Fruit fly (Drosophila melanogaster): Measurements from ENCODE around the gene Oga.

The Oga gene

DNA sequence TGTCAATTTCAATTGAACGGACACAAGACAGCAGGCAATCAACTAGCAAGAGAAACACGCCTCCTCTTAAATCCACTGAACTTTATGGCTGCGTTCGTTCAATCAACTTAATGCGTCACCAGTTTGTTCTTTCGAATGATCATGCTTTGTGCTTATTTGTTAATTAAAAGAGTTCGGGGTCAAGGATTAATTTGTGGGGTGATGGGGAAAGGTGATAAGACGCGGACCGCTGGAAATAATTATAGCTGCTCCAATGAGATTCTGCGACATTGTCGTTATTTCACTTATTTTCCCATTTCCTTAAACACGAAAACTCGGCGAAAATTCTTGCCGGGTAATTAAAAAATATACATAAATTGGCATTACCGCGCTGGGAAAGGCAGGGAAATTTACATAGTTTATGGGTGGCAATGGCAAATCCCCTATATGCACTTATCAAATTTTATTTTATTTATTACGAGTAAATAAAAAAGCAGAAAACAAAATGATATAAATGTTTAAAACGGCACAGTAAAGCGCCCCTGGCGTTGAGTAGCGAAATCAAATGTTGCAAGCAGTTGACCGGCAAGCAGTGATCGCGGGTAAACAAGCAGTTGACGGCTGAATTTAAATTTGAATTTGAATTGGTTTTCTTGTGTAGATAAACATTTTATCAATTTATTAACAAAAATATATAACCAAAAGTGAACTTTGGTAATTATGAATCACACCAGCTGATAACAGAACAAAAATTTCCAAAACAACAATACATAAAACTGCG is 34.3 kb upstream of the Oga start (continued):
- TF ChIP-seq luna (GFP tag; optimal IDR thresholded peaks at IDR 0.05) (peak; percentile 2), CG15011 (GFP tag; optimal IDR thresholded peaks at IDR 0.05) (peak; percentile 44), CG2202 (tag; optimal IDR thresholded peaks at IDR 0.05) (peak; percentile 35), CG12104 (GFP tag; optimal IDR thresholded peaks at IDR 0.05) (peak; percentile 66), Ada2b (GFP tag; IDR thresholded peaks at IDR 0.05) (peak; percentile 44), CG14965 (GFP tag; optimal IDR thresholded peaks at IDR 0.05; ENCODE audit: borderline replicate concordance) (peak; percentile 100), gsb (GFP tag; IDR thresholded peaks at IDR 0.05) (peak; percentile 50; the same call in 1 of the 2 replicates), CG1832 (GFP tag; optimal IDR thresholded peaks at IDR 0.05) (no peak), corto (GFP tag; optimal IDR thresholded peaks at IDR 0.05) (no peak), MESR4 (GFP tag; optimal IDR thresholded peaks at IDR 0.05) (no peak), ttk (GFP tag; IDR thresholded peaks at IDR 0.05) (peak; percentile 73), CG3995 (GFP tag; optimal IDR thresholded peaks at IDR 0.05) (no peak), gro (GFP tag; optimal IDR thresholded peaks at IDR 0.05) (peak; percentile 84), esg (GFP tag; conservative IDR thresholded peaks at IDR 0.05) (peak; percentile 27; the same call in 1 of the 2 replicates), abd-A (tag; optimal IDR thresholded peaks at IDR 0.05) (no peak), Usf (GFP tag; optimal IDR thresholded peaks at IDR 0.05) (peak; percentile 37), CG9215 (GFP tag; IDR thresholded peaks at IDR 0.05) (peak; percentile 35; the same call in 1 of the 2 replicates), Antp (GFP tag; optimal IDR thresholded peaks at IDR 0.05) (peak; percentile 72), hth (optimal IDR thresholded peaks at IDR 0.05) (no peak), fu2 (GFP tag; optimal IDR thresholded peaks at IDR 0.05) (peak; percentile 68), exex (tag; optimal IDR thresholded peaks at IDR 0.05) (peak; percentile 6), bcd (GFP tag; optimal IDR thresholded peaks at IDR 0.05) (peak; percentile 78), CG2116 (GFP tag; optimal IDR thresholded peaks at IDR 0.05) (peak; percentile 37), Oli (tag; optimal IDR thresholded peaks at IDR 0.05) (peak; percentile 53), CG7839 (tag; optimal IDR thresholded peaks at IDR 0.05) (peak; percentile 73), CG3407 (GFP tag; optimal IDR thresholded peaks at IDR 0.05) (peak; percentile 70), HmgD (GFP tag; optimal IDR thresholded peaks at IDR 0.05) (peak; percentile 70), Bdp1 (GFP tag; optimal IDR thresholded peaks at IDR 0.05) (peak; percentile 82), CG10979 (tag; optimal IDR thresholded peaks at IDR 0.05) (peak; percentile 75), lmd (GFP tag; IDR thresholded peaks at IDR 0.05) (peak; percentile 73), crc (GFP tag; optimal IDR thresholded peaks at IDR 0.05) (peak; percentile 29), CG14441 (GFP tag; IDR thresholded peaks at IDR 0.05) (peak; percentile 53; the same call in 1 of the 2 replicates), Dek (tag; optimal IDR thresholded peaks at IDR 0.05) (peak; percentile 80), slou (GFP tag; optimal IDR thresholded peaks at IDR 0.05) (peak; percentile 8), CG16813 (GFP tag; IDR thresholded peaks at IDR 0.05; ENCODE audit: partially characterized antibody) (0 out of 3 replicates have a peak, but pooled peaks have one; percentile 17), CG4617 (GFP tag; optimal IDR thresholded peaks at IDR 0.05; ENCODE audit: borderline replicate concordance) (peak; percentile 20), MBD-R2 (GFP tag; IDR thresholded peaks at IDR 0.05) (0 out of 2 replicates have a peak, but pooled peaks have one; percentile 20), bab2 (GFP tag; optimal IDR thresholded peaks at IDR 0.05) (peak; percentile 69), mam (GFP tag; optimal IDR thresholded peaks at IDR 0.05) (peak; percentile 67), wek (GFP tag; optimal IDR thresholded peaks at IDR 0.05) (peak; percentile 43), CG6272 (GFP tag; IDR thresholded peaks at IDR 0.05) (no peak; the same call in 1 of the 2 replicates), Nf-YB (GFP tag; optimal IDR thresholded peaks at IDR 0.05) (peak; percentile 31), Hand (GFP tag; optimal IDR thresholded peaks at IDR 0.05) (no peak), CG9817 (tag; optimal IDR thresholded peaks at IDR 0.05) (peak; percentile 73), BEAF-32 (GFP tag; optimal IDR thresholded peaks at IDR 0.05) (peak; percentile 25), psq (GFP tag; optimal IDR thresholded peaks at IDR 0.05) (peak; percentile 68), tgo (GFP tag; IDR thresholded peaks at IDR 0.05) (peak; percentile 66), Asciz (GFP tag; optimal IDR thresholded peaks at IDR 0.05) (peak; percentile 53)
